Fruit fly (Drosophila melanogaster) whole organism, prepupa: Measurements from ENCODE around the gene CG43293.

Experiments used
- CG11294 ChIP-seq: fragments of 200-800 bp; sonication (Bioruptor generic); IDR thresholded peaks from 2 replicates; pipeline ENCODE4 v1.3.6; 2022; ENCODE audit warnings: missing biosample characterization, missing genetic modification characterization
- CG6163 ChIP-seq: fragments of 200-800 bp; sonication (Bioruptor generic); IDR thresholded peaks from 3 replicates; pipeline ENCODE4 v1.3.6; 2022; ENCODE audit warnings: missing biosample characterization, missing genetic modification characterization
- CG8319 ChIP-seq: fragments of 200-800 bp; sonication (Bioruptor generic); optimal IDR thresholded peaks from 3 replicates; lab custom pipeline; 2016; ENCODE audit warnings: missing biosample characterization, missing genetic modification characterization
- Eip93F ChIP-seq: fragments of 200-800 bp; sonication (Bioruptor generic); optimal IDR thresholded peaks from 2 replicates; lab custom pipeline; 2016; ENCODE audit warnings: missing biosample characterization, mild to moderate bottlenecking, missing genetic modification characterization
- Gug ChIP-seq: fragments of 200-800 bp; sonication (Bioruptor generic); IDR thresholded peaks from 2 replicates; pipeline ENCODE4 v1.3.6; 2022; ENCODE audit warnings: missing biosample characterization, missing genetic modification characterization
- Smox ChIP-seq: fragments of 200-800 bp; sonication (Bioruptor generic); optimal IDR thresholded peaks from 3 replicates; lab custom pipeline; 2016; ENCODE audit warnings: missing biosample characterization, missing genetic modification characterization
- Sox14 ChIP-seq: fragments of 200-800 bp; sonication (Bioruptor generic); optimal IDR thresholded peaks from 3 replicates; lab custom pipeline; 2016; ENCODE audit warnings: missing biosample characterization, missing genetic modification characterization
- cyc ChIP-seq: fragments of 200-800 bp; sonication (Bioruptor generic); optimal IDR thresholded peaks from 3 replicates; lab custom pipeline; 2016; ENCODE audit warnings: missing biosample characterization, missing genetic modification characterization
- fd85E ChIP-seq: fragments of 200-800 bp; sonication (Bioruptor generic); optimal IDR thresholded peaks from 3 replicates; lab custom pipeline; 2016; ENCODE audit warnings: missing biosample characterization, missing genetic modification characterization
- lz ChIP-seq: fragments of 200-800 bp; sonication (Bioruptor generic); optimal IDR thresholded peaks from 3 replicates; lab custom pipeline; 2016; ENCODE audit warnings: missing biosample characterization, missing genetic modification characterization
- net ChIP-seq: fragments of 200-800 bp; sonication (Bioruptor generic); optimal IDR thresholded peaks from 3 replicates; lab custom pipeline; 2016; ENCODE audit warnings: missing biosample characterization, missing genetic modification characterization
- ss ChIP-seq, 2 experiments: fragments of 200-800 bp; sonication (Bioruptor generic); optimal IDR thresholded peaks; 2 replicates in 1 of 2; 3 replicates in 1 of 2; lab custom pipeline; 2017 to 2018; ENCODE audit warnings: mild to moderate bottlenecking in 2 of 2, missing biosample characterization in 2 of 2, missing genetic modification characterization in 2 of 2, moderate library complexity in 1 of 2
- svp ChIP-seq: fragments of 200-800 bp; sonication (Bioruptor generic); peaks from one replicate; lab custom pipeline; 2016; ENCODE audit warnings: missing biosample characterization, missing genetic modification characterization

dm6 chr3L:6138018-6138417 lies 47.0 kb upstream of the CG43293 start, which contains the start of gene Lcp65Ae:
- TF ChIP-seq fd85E (GFP tag; lab: Kevin White, UChicago), result no peak
- TF ChIP-seq lz (GFP tag; lab: Kevin White, UChicago), result no peak
- TF ChIP-seq Sox14 (GFP tag; lab: Kevin White, UChicago), result no peak
- no peak for TF ChIP-seq Eip93F (GFP tag; lab: Kevin White, UChicago)
- TF ChIP-seq svp (GFP tag; lab: Kevin White, UChicago), result no peak
- TF ChIP-seq CG11294 (GFP tag; lab: Robert Waterston, UW), result no peak
- no peak for TF ChIP-seq CG6163
- TF ChIP-seq cyc, result no peak
- no peak for TF ChIP-seq CG8319 (GFP tag; lab: Kevin White, UChicago)
- TF ChIP-seq Gug (GFP tag; lab: Robert Waterston, UW), result no peak
- no peak for TF ChIP-seq net (GFP tag; lab: Kevin White, UChicago)
- TF ChIP-seq ss (GFP tag; optimal IDR thresholded peaks at IDR 0.05; lab: Kevin White, UChicago), result no peak
- no peak for TF ChIP-seq Smox (GFP tag; lab: Kevin White, UChicago)
